Fruit fly (Drosophila melanogaster): ENCODE data around the gene CG34177.
A peak's percentile ranks its signal among the peaks of the same experiment; 100 is the strongest.

CG34177 gene

DNA sequence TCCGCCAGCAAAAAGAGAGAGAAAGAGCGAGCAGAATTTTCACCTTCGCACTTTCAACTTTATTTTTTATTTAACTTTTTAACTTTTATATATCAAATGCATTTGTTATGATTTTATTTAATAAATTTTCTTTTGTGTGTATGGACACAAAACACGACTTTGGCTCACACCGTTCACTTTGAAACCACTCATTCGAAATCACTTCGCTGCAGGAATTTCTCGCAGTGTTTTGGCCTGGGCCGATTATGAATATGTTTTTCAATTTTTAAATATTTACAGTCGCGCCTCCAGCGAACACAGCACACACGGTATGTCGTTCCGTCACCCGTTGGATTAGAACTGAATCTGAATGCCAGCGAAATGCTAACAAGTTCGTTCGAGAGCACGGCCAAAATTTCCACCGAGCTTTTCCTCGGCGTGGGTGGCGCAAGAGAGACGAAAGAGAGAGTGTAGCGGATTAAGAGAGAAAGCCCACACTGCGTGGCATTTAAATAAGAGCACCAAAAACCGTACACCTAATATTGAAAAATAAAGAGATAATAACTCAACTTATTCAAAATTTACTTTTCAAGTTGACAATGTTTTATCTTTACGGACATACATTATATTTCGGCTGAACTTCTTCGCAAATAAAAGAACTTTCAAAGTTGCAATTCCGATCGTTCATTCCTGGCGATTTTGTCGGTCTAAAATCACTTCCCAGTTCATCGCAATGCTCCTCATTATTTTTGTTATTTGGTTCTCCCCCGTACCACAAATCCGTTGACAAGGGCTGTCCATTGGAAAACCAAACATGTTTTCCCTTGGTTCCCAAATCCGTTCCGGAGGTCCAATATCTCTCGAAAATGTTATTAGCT is 7.4 kb downstream of the CG34177 start, which contains the start of gene CG15431 (continued):
- peak; percentile 76 for TF ChIP-seq CG32532 (GFP tag; IDR thresholded peaks at IDR 0.05)
- TF ChIP-seq Ravus (GFP tag; IDR thresholded peaks at IDR 0.05) = no peak
- no peak for TF ChIP-seq CG7963 (GFP tag; IDR thresholded peaks at IDR 0.05; ENCODE audit: partially characterized antibody)
- TF ChIP-seq Nf-YA (GFP tag; IDR thresholded peaks at IDR 0.05) = peak; percentile 62; the same call in 1 of the 2 replicates
- no peak for TF ChIP-seq CG6765 (GFP tag; optimal IDR thresholded peaks at IDR 0.05)
- no peak for TF ChIP-seq Lpt (GFP tag; optimal IDR thresholded peaks at IDR 0.05)
- peak; percentile 51 for TF ChIP-seq CG6854 (GFP tag; optimal IDR thresholded peaks at IDR 0.05)
- TF ChIP-seq oc (tag; optimal IDR thresholded peaks at IDR 0.05) = no peak
- peak; percentile 64; the same call in 1 of the 2 replicates for TF ChIP-seq CG14014 (GFP tag; IDR thresholded peaks at IDR 0.05)
- peak; percentile 46; the same call in 2 of the 3 replicates for TF ChIP-seq CG14050 (GFP tag; IDR thresholded peaks at IDR 0.05)
- no peak; the same call in 1 of the 2 replicates for TF ChIP-seq ranshi (GFP tag; IDR thresholded peaks at IDR 0.05)
- TF ChIP-seq CG6175 (GFP tag; IDR thresholded peaks at IDR 0.05) = no peak
- no peak for TF ChIP-seq CG17568 (GFP tag; optimal IDR thresholded peaks at IDR 0.05)
- peak; percentile 35 for TF ChIP-seq zfh2 (GFP tag; optimal IDR thresholded peaks at IDR 0.05)
- no peak for TF ChIP-seq Sry-β (GFP tag; optimal IDR thresholded peaks at IDR 0.05)
- no peak for TF ChIP-seq YL-1 (GFP tag; optimal IDR thresholded peaks at IDR 0.05)
- TF ChIP-seq CG14441 (GFP tag; IDR thresholded peaks at IDR 0.05) = peak; percentile 60
- no peak for TF ChIP-seq Hey (tag; optimal IDR thresholded peaks at IDR 0.05)
- no peak for TF ChIP-seq Sox100B (GFP tag; optimal IDR thresholded peaks at IDR 0.05)
- TF ChIP-seq sd (tag; optimal IDR thresholded peaks at IDR 0.05) = peak; percentile 67
- TF ChIP-seq CG13775 (GFP tag; optimal IDR thresholded peaks at IDR 0.05) = peak; percentile 36
- TF ChIP-seq CG31224 (GFP tag; IDR thresholded peaks at IDR 0.05) = peak; percentile 37; the same call in 1 of the 2 replicates
- TF ChIP-seq tgo (GFP tag; IDR thresholded peaks at IDR 0.05) = peak; percentile 50; the same call in 2 of the 3 replicates
- TF ChIP-seq CG7839 (tag; optimal IDR thresholded peaks at IDR 0.05) = peak; percentile 61
- TF ChIP-seq lmd (GFP tag; IDR thresholded peaks at IDR 0.05) = peak; percentile 56; the same call in 1 of the 2 replicates
- peak; percentile 57 for TF ChIP-seq ttk (GFP tag; IDR thresholded peaks at IDR 0.05)
- no peak for TF ChIP-seq zen (tag; optimal IDR thresholded peaks at IDR 0.05)
- peak; percentile 36; the same call in 1 of the 2 replicates for TF ChIP-seq CG32772 (GFP tag; IDR thresholded peaks at IDR 0.05)
- 0 out of 3 replicates have a peak, but pooled peaks have one; percentile 22 for TF ChIP-seq so (GFP tag; IDR thresholded peaks at IDR 0.05)
- TF ChIP-seq eve (GFP tag; optimal IDR thresholded peaks at IDR 0.05) = no peak
- TF ChIP-seq usp (GFP tag; optimal IDR thresholded peaks at IDR 0.05) = no peak
- TF ChIP-seq Deaf1 (tag; optimal IDR thresholded peaks at IDR 0.05) = peak; percentile 55
- TF ChIP-seq Asciz (GFP tag; optimal IDR thresholded peaks at IDR 0.05) = peak; percentile 44
- TF ChIP-seq CG15269 (tag; optimal IDR thresholded peaks at IDR 0.05) = peak; percentile 65
- TF ChIP-seq jigr1 (GFP tag; IDR thresholded peaks at IDR 0.05) = no peak
- TF ChIP-seq Doc2 (GFP tag; IDR thresholded peaks at IDR 0.05) = no peak
- TF ChIP-seq sisA (GFP tag; IDR thresholded peaks at IDR 0.05) = peak; percentile 59
- TF ChIP-seq E2f2 (GFP tag; IDR thresholded peaks at IDR 0.05) = peak; percentile 48
- TF ChIP-seq toy (GFP tag; IDR thresholded peaks at IDR 0.05) = no peak
- TF ChIP-seq sens (GFP tag) = peak; percentile 82
- peak; percentile 42 for TF ChIP-seq gro (GFP tag; optimal IDR thresholded peaks at IDR 0.05)
- TF ChIP-seq CG6813 (GFP tag; optimal IDR thresholded peaks at IDR 0.05) = peak; percentile 66
- TF ChIP-seq chinmo (GFP tag; IDR thresholded peaks at IDR 0.05; ENCODE audit: partially characterized antibody) = 0 out of 4 replicates have a peak, but pooled peaks have one; percentile 34
- TF ChIP-seq CG11695 (GFP tag; IDR thresholded peaks at IDR 0.05) = no peak
- peak; percentile 46; the same call in 1 of the 2 replicates for TF ChIP-seq CG31441 (GFP tag; IDR thresholded peaks at IDR 0.05)
- no peak for TF ChIP-seq bsh (GFP tag; optimal IDR thresholded peaks at IDR 0.05)
- TF ChIP-seq unc-4 (GFP tag; IDR thresholded peaks at IDR 0.05; ENCODE audit: partially characterized antibody) = no peak
- TF ChIP-seq gsb-n (tag; optimal IDR thresholded peaks at IDR 0.05) = no peak
- peak; percentile 25; the same call in 1 of the 2 replicates for TF ChIP-seq CG4404 (GFP tag; IDR thresholded peaks at IDR 0.05)

Data from whole organism, embryonic.